Worm (Caenorhabditis elegans): ENCODE measurements around the gene Y54G2A.77.
"Not testable (repeated sequence)": the region's sequence is repeated elsewhere in the genome, so short reads cannot be mapped to it uniquely, and the experiment has no call there.

ce11 chrIV:2788389-2788788 lies 25.9 kb downstream of the Y54G2A.77 start, which contains the start of gene atln-1:
- not testable (repeated sequence) for TF ChIP-seq him-1, dao-5, W03F9.2 (tag; optimal IDR thresholded peaks at IDR 0.05)

Measured in whole organism, L4/young adult.